Worm (Caenorhabditis elegans) whole organism, L2 larva: ENCODE measurements around the gene isp-1.

ENCODE experiments used
- C34F6.9 ChIP-seq: fragments of 150-350 bp; optimal IDR thresholded peaks from 2 replicates; lab custom pipeline; 2014; ENCODE audit warnings: missing biosample characterization, missing genetic modification characterization
- R02D3.7 ChIP-seq: fragments of 150-350 bp; optimal IDR thresholded peaks from 2 replicates; lab custom pipeline; 2014; ENCODE audit warnings: missing biosample characterization, missing genetic modification characterization
- alr-1 ChIP-seq: fragments of 150-350 bp; optimal IDR thresholded peaks from 2 replicates; lab custom pipeline; 2014; ENCODE audit warnings: missing biosample characterization, missing genetic modification characterization
- aly-2 ChIP-seq: fragments of 150-350 bp; optimal IDR thresholded peaks from 2 replicates; lab custom pipeline; 2014; ENCODE audit warnings: missing biosample characterization, missing genetic modification characterization
- ama-1 ChIP-seq: fragments of 150-350 bp; optimal IDR thresholded peaks from 2 replicates; lab custom pipeline; 2018; ENCODE audit warnings: inconsistent platforms
- ceh-82 ChIP-seq: fragments of 150-350 bp; optimal IDR thresholded peaks from 2 replicates; lab custom pipeline; 2014; ENCODE audit warnings: missing biosample characterization, missing genetic modification characterization
- crh-2 ChIP-seq: sonication (generic microtip); optimal IDR thresholded peaks from 2 replicates; lab custom pipeline; 2017; ENCODE audit warnings: missing biosample characterization, missing genetic modification characterization
- egl-27 ChIP-seq: sonication (generic microtip); optimal IDR thresholded peaks from 3 replicates; lab custom pipeline; 2017; ENCODE audit warnings: missing biosample characterization, missing genetic modification reagents, missing genetic modification characterization
- elt-1 ChIP-seq: fragments of 150-350 bp; optimal IDR thresholded peaks from 2 replicates; lab custom pipeline; 2014; ENCODE audit warnings: missing biosample characterization, missing genetic modification characterization
- fos-1 ChIP-seq: fragments of 150-350 bp; optimal IDR thresholded peaks from 2 replicates; lab custom pipeline; 2014; ENCODE audit warnings: missing biosample characterization, missing genetic modification characterization
- gmeb-1 ChIP-seq: fragments of 150-350 bp; optimal IDR thresholded peaks from 2 replicates; lab custom pipeline; 2014; ENCODE audit warnings: missing biosample characterization, missing genetic modification characterization
- lin-11 ChIP-seq: fragments of 150-350 bp; sonication (generic microtip); optimal IDR thresholded peaks from 2 replicates; lab custom pipeline; 2014; ENCODE audit warnings: missing biosample characterization, missing genetic modification characterization, inconsistent platforms, mixed read lengths
- lin-13 ChIP-seq: fragments of 150-350 bp; optimal IDR thresholded peaks from 2 replicates; lab custom pipeline; 2014; ENCODE audit warnings: missing biosample characterization, missing genetic modification reagents, missing genetic modification characterization
- lin-39 ChIP-seq: fragments of 150-350 bp; optimal IDR thresholded peaks from 2 replicates; lab custom pipeline; 2014; ENCODE audit warnings: missing biosample characterization, missing genetic modification reagents, missing genetic modification characterization
- lsy-2 ChIP-seq, 2 experiments: fragments of 150-350 bp in 1 of 2; sonication (generic microtip) in 1 of 2; optimal IDR thresholded peaks; 2 replicates each; lab custom pipeline; 2014 to 2017; ENCODE audit warnings: missing biosample characterization in 2 of 2, missing genetic modification characterization in 2 of 2
- mbf-1 ChIP-seq: sonication (generic microtip); optimal IDR thresholded peaks from 2 replicates; lab custom pipeline; 2017; ENCODE audit warnings: missing biosample characterization, missing genetic modification characterization
- nhr-11 ChIP-seq: fragments of 150-350 bp; optimal IDR thresholded peaks from 2 replicates; lab custom pipeline; 2014; ENCODE audit warnings: missing biosample characterization, missing genetic modification characterization
- nhr-12 ChIP-seq: fragments of 150-350 bp; optimal IDR thresholded peaks from 2 replicates; lab custom pipeline; 2014; ENCODE audit warnings: missing biosample characterization, missing genetic modification characterization
- nhr-129 ChIP-seq: fragments of 150-350 bp; optimal IDR thresholded peaks from 2 replicates; lab custom pipeline; 2014; ENCODE audit warnings: missing biosample characterization, missing genetic modification characterization
- nhr-21 ChIP-seq: fragments of 150-350 bp; optimal IDR thresholded peaks from 2 replicates; lab custom pipeline; 2014; ENCODE audit warnings: missing biosample characterization, missing genetic modification characterization
- nhr-25 ChIP-seq: fragments of 150-350 bp; sonication (generic microtip); optimal IDR thresholded peaks from 3 replicates; lab custom pipeline; 2014; ENCODE audit warnings: missing biosample characterization, missing genetic modification characterization
- nhr-6 ChIP-seq: fragments of 150-350 bp; optimal IDR thresholded peaks from 2 replicates; lab custom pipeline; 2014; ENCODE audit warnings: missing biosample characterization, missing genetic modification characterization
- skn-1 ChIP-seq: sonication (generic microtip); optimal IDR thresholded peaks from 2 replicates; lab custom pipeline; 2017; ENCODE audit warnings: missing biosample characterization, missing genetic modification characterization
- sma-3 ChIP-seq: sonication (generic microtip); optimal IDR thresholded peaks from 2 replicates; lab custom pipeline; 2016; ENCODE audit warnings: missing genetic modification reagents, missing genetic modification characterization, missing compliant biosample characterization
- sma-9 ChIP-seq, 2 experiments: fragments of 150-350 bp in 1 of 2; sonication (generic microtip) in 1 of 2; optimal IDR thresholded peaks; 2 replicates each; lab custom pipeline; 2014 to 2016; ENCODE audit warnings: missing genetic modification characterization in 2 of 2, mild to moderate bottlenecking in 1 of 2, missing biosample characterization in 1 of 2, missing compliant biosample characterization in 1 of 2, missing genetic modification reagents in 1 of 2, moderate library complexity in 1 of 2
- snpc-4 ChIP-seq: fragments of 150-350 bp; optimal IDR thresholded peaks from 2 replicates; lab custom pipeline; 2014; ENCODE audit warnings: missing biosample characterization, missing genetic modification characterization
- unc-39 ChIP-seq: fragments of 150-350 bp; optimal IDR thresholded peaks from 2 replicates; lab custom pipeline; 2014; ENCODE audit warnings: missing biosample characterization, missing genetic modification characterization
- unc-55 ChIP-seq: fragments of 150-350 bp; sonication (generic microtip); optimal IDR thresholded peaks from 3 replicates; lab custom pipeline; 2014; ENCODE audit warnings: missing biosample characterization, missing genetic modification reagents, missing genetic modification characterization
- unc-62 ChIP-seq: fragments of 150-350 bp; optimal IDR thresholded peaks from 2 replicates; lab custom pipeline; 2014; ENCODE audit warnings: missing biosample characterization, missing genetic modification reagents, missing genetic modification characterization
- zag-1 ChIP-seq: fragments of 150-350 bp; optimal IDR thresholded peaks from 2 replicates; lab custom pipeline; 2014; ENCODE audit warnings: missing biosample characterization, missing genetic modification characterization
- ztf-1 ChIP-seq: fragments of 200-800 bp; sonication (Bioruptor generic); conservative IDR thresholded peaks from 2 replicates; pipeline ENCODE4 v1.3.6; 2022; ENCODE audit warnings: missing genetic modification characterization, missing compliant biosample characterization
- ztf-11 ChIP-seq: sonication (generic microtip); optimal IDR thresholded peaks from 2 replicates; lab custom pipeline; 2017; ENCODE audit warnings: missing biosample characterization, missing genetic modification characterization
- ztf-4 ChIP-seq: fragments of 150-350 bp; optimal IDR thresholded peaks from 2 replicates; lab custom pipeline; 2014; ENCODE audit warnings: missing biosample characterization, missing genetic modification characterization

Gene isp-1

ce11 chrIV:8161774-8162173 lies 25.9 kb upstream of the isp-1 start:
- TF ChIP-seq zag-1, result no peak
- TF ChIP-seq nhr-25 (tag; lab: Kevin White, UChicago), result no peak
- peak; percentile 52 for TF ChIP-seq fos-1
- no peak for TF ChIP-seq ztf-11
- TF ChIP-seq nhr-12 (tag; lab: Kevin White, UChicago), result no peak

DNA sequence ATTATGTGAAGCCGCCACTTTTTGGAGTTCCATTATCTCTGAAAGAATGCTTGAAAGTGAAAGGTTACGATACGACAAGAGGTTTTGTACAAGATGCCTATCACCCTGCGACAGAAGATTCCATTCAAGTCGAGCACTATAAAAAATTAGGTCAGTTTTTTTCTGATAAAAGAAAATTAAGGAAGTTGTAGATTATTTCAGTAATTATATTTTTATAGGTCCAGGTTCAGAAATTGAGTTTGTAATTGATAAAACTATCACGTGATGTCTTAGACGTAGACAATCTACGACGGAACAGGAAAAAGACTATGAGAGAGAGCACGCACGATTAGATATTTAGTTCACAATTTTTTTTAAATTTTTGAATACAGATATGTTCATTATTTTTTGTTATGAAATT lies 24.1 kb upstream of the isp-1 start:
- peak; percentile 1 for TF ChIP-seq fos-1
- no peak for TF ChIP-seq egl-27 (tag; lab: Kevin White, UChicago)
- no peak for TF ChIP-seq ceh-82 (tag; lab: Kevin White, UChicago)

- TF ChIP-seq nhr-21 (tag; lab: Kevin White, UChicago), result no peak
- TF ChIP-seq alr-1 (tag; lab: Kevin White, UChicago), result no peak
- no peak for TF ChIP-seq skn-1 (tag; lab: Kevin White, UChicago)
- TF ChIP-seq ztf-1 (GFP tag; lab: Robert Waterston, UW), result no peak
- TF ChIP-seq nhr-12 (tag; lab: Kevin White, UChicago), result no peak
- TF ChIP-seq crh-2, result no peak
- TF ChIP-seq unc-39 (tag; lab: Kevin White, UChicago), result no peak
- no peak for TF ChIP-seq nhr-6 (tag; lab: Kevin White, UChicago)
- TF ChIP-seq C34F6.9 (tag; lab: Kevin White, UChicago), result no peak
- TF ChIP-seq lsy-2 (tag; optimal IDR thresholded peaks at IDR 0.05; lab: Kevin White, UChicago), result no peak
- TF ChIP-seq lin-39, result no peak
- TF ChIP-seq egl-27 (tag; lab: Kevin White, UChicago), result no peak
- no peak for TF ChIP-seq ama-1 (lab: Kevin White, UChicago)
- TF ChIP-seq gmeb-1 (tag; lab: Kevin White, UChicago), result no peak
- TF ChIP-seq sma-9 (GFP tag; optimal IDR thresholded peaks at IDR 0.05; lab: Kevin White, UChicago), result no peak
- TF ChIP-seq sma-9 (tag; optimal IDR thresholded peaks at IDR 0.05; lab: Kevin White, UChicago), result no peak
- no peak for TF ChIP-seq aly-2 (tag; lab: Kevin White, UChicago)
- TF ChIP-seq lin-11, result no peak
- no peak for TF ChIP-seq ceh-82 (tag; lab: Kevin White, UChicago)
- no peak for TF ChIP-seq nhr-25 (tag; lab: Kevin White, UChicago)
Measured at ce11 chrIV:8159087-8159486, 23.2 kb upstream of the isp-1 start, which contains the start of gene faah-1. TSS of gene faah-1 (plus strand) at chrIV:8159387.

ce11 chrIV:8157161-8157560 lies 21.3 kb upstream of the isp-1 start, which contains the start of gene B0218.5:
TSS of gene B0218.5 (minus strand) at chrIV:8157261.
- no peak for TF ChIP-seq gmeb-1 (tag; lab: Kevin White, UChicago)
- TF ChIP-seq unc-62 (GFP tag; lab: Kevin White, UChicago), result no peak
- no peak for TF ChIP-seq snpc-4 (tag; lab: Kevin White, UChicago)
- no peak for TF ChIP-seq crh-2
- no peak for TF ChIP-seq skn-1 (tag; lab: Kevin White, UChicago)
- TF ChIP-seq nhr-12 (tag; lab: Kevin White, UChicago), result no peak
- no peak for TF ChIP-seq ztf-11
- no peak for TF ChIP-seq nhr-6 (tag; lab: Kevin White, UChicago)
- no peak for TF ChIP-seq ztf-4 (tag; lab: Kevin White, UChicago)
- no peak for TF ChIP-seq ama-1 (lab: Kevin White, UChicago)
- no peak for TF ChIP-seq ceh-82 (tag; lab: Kevin White, UChicago)
- no peak for TF ChIP-seq zag-1

DNA sequence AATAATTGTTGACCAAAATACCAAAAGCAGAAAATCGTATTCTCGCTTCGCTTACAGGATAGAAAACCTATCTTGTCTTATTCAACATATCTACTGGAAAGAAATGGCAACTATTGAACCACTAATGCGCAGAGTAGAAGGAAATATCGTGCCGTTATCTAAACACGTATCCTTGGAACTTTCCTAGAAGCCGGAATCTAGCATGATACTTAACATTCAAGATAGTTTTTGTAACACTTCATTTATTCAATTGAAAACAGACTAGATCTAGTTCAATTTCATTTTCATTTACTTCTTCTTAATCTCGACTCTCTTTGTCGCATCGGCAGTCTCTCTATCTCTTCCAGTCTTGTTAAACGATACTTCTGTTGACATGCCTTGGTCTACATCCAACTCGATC lies 19.1 kb upstream of the isp-1 start:
- TF ChIP-seq unc-39 (tag; lab: Kevin White, UChicago) (no peak), alr-1 (tag; lab: Kevin White, UChicago) (no peak), R02D3.7 (tag; lab: Kevin White, UChicago) (no peak), lin-11 (no peak), elt-1 (tag; lab: Kevin White, UChicago) (no peak), sma-9 (GFP tag; optimal IDR thresholded peaks at IDR 0.05; lab: Kevin White, UChicago) (no peak), sma-9 (tag; optimal IDR thresholded peaks at IDR 0.05; lab: Kevin White, UChicago) (no peak), snpc-4 (tag; lab: Kevin White, UChicago) (no peak), skn-1 (tag; lab: Kevin White, UChicago) (no peak), unc-62 (GFP tag; lab: Kevin White, UChicago) (no peak)

DNA sequence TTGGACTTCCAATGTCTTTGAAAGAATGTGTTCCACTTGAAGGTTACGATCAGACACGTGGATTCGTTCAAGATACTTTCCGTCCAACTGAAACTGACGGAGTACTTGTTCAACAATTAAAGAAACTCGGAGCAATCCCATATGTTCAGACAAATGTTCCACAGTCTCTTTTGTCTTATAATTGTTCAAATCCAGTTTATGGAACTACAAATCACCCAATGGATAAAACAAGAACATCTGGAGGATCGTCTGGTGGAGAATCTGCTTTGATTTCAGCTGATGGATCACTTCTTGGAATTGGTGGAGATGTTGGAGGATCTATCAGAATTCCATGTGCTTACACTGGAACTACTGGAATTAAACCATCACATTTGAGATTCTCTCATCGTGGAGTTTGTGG lies 17.3 kb upstream of the isp-1 start:
- TF ChIP-seq gmeb-1 (tag; lab: Kevin White, UChicago), result no peak
- no peak for TF ChIP-seq alr-1 (tag; lab: Kevin White, UChicago)
- no peak for TF ChIP-seq lin-11
- no peak for TF ChIP-seq nhr-12 (tag; lab: Kevin White, UChicago)
- no peak for TF ChIP-seq sma-3 (GFP tag; lab: Kevin White, UChicago)
- TF ChIP-seq aly-2 (tag; lab: Kevin White, UChicago), result no peak
- TF ChIP-seq unc-55 (GFP tag; lab: Kevin White, UChicago), result no peak
- TF ChIP-seq ztf-11, result no peak
- no peak for TF ChIP-seq R02D3.7 (tag; lab: Kevin White, UChicago)
- TF ChIP-seq nhr-129 (tag; lab: Kevin White, UChicago), result no peak
- TF ChIP-seq nhr-11 (tag; lab: Kevin White, UChicago), result no peak
- no peak for TF ChIP-seq lin-13
- TF ChIP-seq skn-1 (tag; lab: Kevin White, UChicago), result no peak
- TF ChIP-seq mbf-1 (tag; lab: Kevin White, UChicago), result no peak
- TF ChIP-seq, all 48 proteins: peak for 0
